Fruit fly (Drosophila melanogaster) S2 (cell line): ENCODE measurements around the gene fipi.

Experiments used
- CG8478 ChIP-seq: fragments of >200 bp; optimal IDR thresholded peaks from 2 replicates; lab custom pipeline; 2018
- CTCF ChIP-seq, 2 experiments: fragments of >200 bp; optimal IDR thresholded peaks; 2 replicates each; lab custom pipeline; 2018

dm6 chr2L:4825695-4826094 is 31.9 kb upstream of the fipi start:
- TF ChIP-seq CTCF (optimal IDR thresholded peaks at IDR 0.05; lab: Kevin White, UChicago): no peak
- TF ChIP-seq CG8478: no peak
